Worm (Caenorhabditis elegans) whole organism, late embryonic: ENCODE results near the gene gldi-11.

Experiments
- nhr-11 ChIP-seq: fragments of 150-350 bp; optimal IDR thresholded peaks from 2 replicates; lab custom pipeline; 2014; ENCODE audit warnings: missing biosample characterization, missing genetic modification characterization
- ref-2 ChIP-seq: sonication (generic microtip); optimal IDR thresholded peaks from 2 replicates; lab custom pipeline; 2016; ENCODE audit warnings: missing genetic modification characterization, missing compliant biosample characterization
- tbx-2 ChIP-seq: sonication (generic microtip); optimal IDR thresholded peaks from 2 replicates; lab custom pipeline; 2016; ENCODE audit warnings: missing genetic modification characterization, missing compliant biosample characterization

- TF ChIP-seq ref-2 (tag; lab: Kevin White, UChicago) (no peak), nhr-11 (tag; lab: Kevin White, UChicago) (no peak), tbx-2 (tag; lab: Kevin White, UChicago) (no peak)
These were observed 14.3 kb downstream of the gldi-11 start for ce11 chrII:4931286-4931685.
